Worm (Caenorhabditis elegans) whole organism, L4/young adult: ENCODE results near the gene fpn-1.2.

Experiments used
- W03F9.2 ChIP-seq: fragments of 150-350 bp; optimal IDR thresholded peaks from 2 replicates; lab custom pipeline; 2014; ENCODE audit warnings: missing biosample characterization, missing genetic modification characterization
- him-1 ChIP-seq: sonication (generic microtip); optimal IDR thresholded peaks from 2 replicates; lab custom pipeline; 2016; ENCODE audit warnings: missing genotype, missing genetic modification reagents, missing genetic modification characterization, missing compliant biosample characterization

- TF ChIP-seq him-1 (tag; lab: Kevin White, UChicago) (no peak), W03F9.2 (no peak)
These were observed 17.2 kb upstream of the fpn-1.2 start, which contains the start of gene C38C3.4 for ce11 chrV:1481742-1482141.
